Fruit fly (Drosophila melanogaster) S2 (cell line): ENCODE results near the gene Fkbp39.

ENCODE experiments used
- CG8478 ChIP-seq: fragments of >200 bp; optimal IDR thresholded peaks from 2 replicates; lab custom pipeline; 2018
- CTCF ChIP-seq, 2 experiments: fragments of >200 bp; optimal IDR thresholded peaks; 2 replicates each; lab custom pipeline; 2018

Fkbp39 gene

DNA sequence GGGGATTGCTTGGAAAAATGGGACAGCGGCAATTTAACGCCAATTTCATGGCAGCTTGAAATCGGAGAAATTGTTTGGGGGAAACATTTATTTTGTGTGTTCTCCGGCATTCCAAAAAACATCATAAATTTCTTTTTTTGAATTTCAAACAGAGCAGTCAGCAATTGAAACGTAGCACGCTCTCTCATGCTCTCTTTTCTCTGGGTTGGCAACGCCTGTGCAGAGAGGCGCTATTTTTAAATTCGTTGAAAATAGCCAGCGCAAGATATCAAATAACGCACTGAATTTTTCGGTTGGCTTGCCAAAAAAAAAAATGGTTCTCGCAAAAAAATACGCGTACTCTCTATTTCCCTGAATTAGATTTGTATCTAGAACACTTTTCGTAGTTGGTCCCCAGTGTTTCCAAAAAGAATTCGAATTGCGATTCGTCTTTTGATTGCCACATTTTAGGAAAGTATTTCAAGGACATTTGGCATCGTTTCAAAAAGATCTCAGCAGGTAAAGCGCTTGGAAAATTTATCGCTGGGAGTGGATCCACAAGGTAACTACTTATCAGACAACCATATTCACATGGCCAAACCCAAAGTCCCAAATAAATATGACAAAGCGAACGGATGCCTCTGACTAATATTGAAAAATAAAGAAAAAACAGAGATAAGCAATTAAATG lies 46.8 kb downstream of the Fkbp39 start:
- TF ChIP-seq CTCF (optimal IDR thresholded peaks at IDR 0.05; lab: Kevin White, UChicago) (peak in 1 of 2 experiments; percentile 32), CG8478 (lab: Kevin White, UChicago) (no peak)

DNA sequence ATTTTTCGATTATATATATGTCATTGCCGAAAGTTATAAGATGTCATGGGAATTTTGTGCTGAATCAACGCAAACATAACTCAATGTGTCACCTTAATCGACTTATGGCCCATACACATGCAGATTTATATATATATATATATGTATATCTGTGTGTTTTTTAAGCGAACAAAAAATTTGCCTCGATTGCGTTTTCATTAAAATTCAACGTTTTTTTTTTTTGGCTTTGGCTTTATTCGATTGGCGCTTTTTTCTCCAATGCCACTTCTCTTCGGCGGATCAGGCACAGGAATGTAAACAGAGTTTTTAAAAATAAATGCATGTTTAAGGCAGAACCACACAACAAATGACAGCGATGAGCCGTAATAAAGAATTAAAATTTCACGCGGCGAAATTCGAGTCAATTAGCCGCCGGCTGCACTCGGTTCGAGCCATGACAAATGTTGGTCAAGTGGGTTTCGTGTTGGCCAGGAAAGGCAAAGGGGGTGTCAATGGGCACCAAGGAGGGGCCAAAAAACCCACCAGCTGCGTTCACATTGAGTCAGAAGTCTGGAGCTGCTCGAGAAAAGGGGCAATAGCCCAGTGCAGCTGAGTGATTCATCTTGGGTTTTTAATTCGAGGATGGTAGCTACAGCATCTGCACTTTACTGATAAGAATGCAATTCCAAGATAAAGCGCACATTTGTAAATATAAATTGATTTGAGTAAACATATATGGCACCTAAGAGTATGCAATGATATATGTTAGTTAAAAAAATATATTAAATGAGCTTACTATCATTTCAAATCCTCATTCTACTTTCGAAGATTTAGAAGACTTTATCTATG lies 49.7 kb downstream of the Fkbp39 start:
- TF ChIP-seq CTCF (optimal IDR thresholded peaks at IDR 0.05; lab: Kevin White, UChicago) (no peak), CG8478 (lab: Kevin White, UChicago) (no peak)

DNA sequence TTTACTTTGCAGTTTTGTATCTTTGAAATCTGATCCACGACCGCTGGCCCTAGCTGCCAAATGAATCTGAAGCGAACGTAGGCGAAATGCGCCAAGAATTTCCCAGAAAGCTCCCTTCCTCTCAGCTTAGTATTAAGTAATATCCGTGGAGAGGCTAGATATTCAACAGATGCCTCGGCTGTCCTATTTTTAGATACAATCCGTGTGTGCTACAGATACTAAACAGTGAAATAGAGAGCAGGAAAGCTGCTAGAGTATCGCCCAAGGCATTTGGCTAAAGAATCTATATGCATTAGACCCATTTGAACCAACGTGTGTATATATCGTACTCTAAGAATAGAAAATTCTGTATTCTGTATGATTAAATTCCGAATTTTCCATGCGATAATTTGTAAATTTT lies 50.6 kb downstream of the Fkbp39 start:
- TF ChIP-seq CTCF (optimal IDR thresholded peaks at IDR 0.05; lab: Kevin White, UChicago) (no peak), CG8478 (lab: Kevin White, UChicago) (no peak)
